Worm (Caenorhabditis elegans): Measurements from ENCODE around the gene fbxa-185.

DNA sequence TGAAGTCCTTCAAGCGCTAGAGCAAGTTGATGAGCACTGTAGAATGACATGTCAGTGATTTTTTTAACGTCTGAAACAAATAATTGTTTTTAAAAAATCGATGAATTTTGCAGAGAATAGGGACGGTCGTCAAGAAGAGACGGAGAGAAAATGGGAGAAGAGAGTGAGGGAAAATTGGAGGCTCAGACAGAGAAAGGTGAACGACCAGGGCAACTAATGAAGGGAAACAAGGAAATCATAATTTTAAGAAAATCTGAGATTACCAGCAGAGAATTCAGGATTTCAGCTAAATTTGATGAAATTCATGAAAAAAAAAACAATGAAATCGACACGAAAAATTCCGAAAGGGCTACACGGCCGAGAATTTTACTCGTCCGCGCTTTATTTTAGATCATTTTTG is 16.4 kb upstream of the fbxa-185 start, which contains the start of gene F31E9.6:
- no peak for TF ChIP-seq snpc-4 (tag; optimal IDR thresholded peaks at IDR 0.05)
- TF ChIP-seq ztf-11 (tag; optimal IDR thresholded peaks at IDR 0.05) = no peak
- TF ChIP-seq unc-39 (tag; optimal IDR thresholded peaks at IDR 0.05) = no peak
- TF ChIP-seq nhr-28 (tag; optimal IDR thresholded peaks at IDR 0.05) = no peak
- no peak for TF ChIP-seq ceh-83 (GFP tag; optimal IDR thresholded peaks at IDR 0.05)
- no peak for TF ChIP-seq unc-62 (GFP tag; optimal IDR thresholded peaks at IDR 0.05)

All from whole organism, mixed stage, embryonic.